Fruit fly (Drosophila melanogaster): ENCODE results near the gene Droj2.

Droj2 gene

DNA sequence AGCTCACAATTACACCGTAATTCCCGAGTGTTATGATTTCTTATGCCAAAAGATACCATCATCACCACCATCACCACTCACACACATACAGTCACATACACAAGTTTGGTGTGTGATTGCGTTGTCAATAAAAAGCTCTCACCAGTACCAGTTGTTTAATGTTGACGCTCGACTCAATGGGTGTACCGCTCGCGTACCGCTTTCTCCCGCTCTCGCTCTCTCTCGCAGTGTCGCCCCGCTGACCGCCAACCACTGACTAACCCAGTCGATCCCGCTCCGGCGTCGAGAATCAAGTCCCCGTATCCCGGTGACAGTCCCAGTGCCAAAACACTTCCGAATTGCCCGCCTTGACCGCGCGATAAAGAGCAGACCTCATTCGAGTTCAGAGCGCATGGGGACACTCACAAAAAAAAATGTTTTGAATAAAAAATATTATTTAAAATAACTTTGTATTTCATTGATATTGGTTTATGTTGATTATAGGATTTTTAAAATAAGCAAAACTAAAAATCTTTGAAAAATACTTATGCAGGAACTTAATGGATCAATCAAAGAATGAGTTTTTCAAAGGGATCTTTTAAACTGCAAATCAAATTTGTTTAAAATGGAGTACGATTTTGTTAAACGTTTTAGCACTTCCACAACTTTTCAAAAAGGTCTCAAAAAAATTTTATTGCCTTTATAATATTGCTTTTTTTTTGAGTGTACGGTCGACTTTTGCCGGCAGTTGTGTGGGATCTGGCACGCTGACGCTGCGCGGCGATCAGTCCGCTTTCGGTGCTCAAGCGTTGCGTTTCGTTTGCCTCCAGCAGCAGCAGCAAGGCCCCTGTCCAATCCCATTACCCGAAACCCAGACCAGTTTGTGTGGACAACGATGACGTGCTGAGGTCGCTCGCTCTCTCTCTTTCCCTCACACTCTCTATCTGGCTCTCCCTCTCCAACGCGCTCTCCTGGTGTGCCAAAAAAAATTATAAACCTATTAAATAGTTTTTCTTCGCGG is 17.4 kb upstream of the Droj2 start, which contains the start of gene Dic1:
Gene Dic1 (plus strand): TSS at position 764 of the 1,000 bp plus-strand sequence.
- TF ChIP-seq rib (GFP tag; IDR thresholded peaks at IDR 0.05) (peak; percentile 79), Hr39 (optimal IDR thresholded peaks at IDR 0.05) (no peak), hkb (optimal IDR thresholded peaks at IDR 0.05) (no peak), hkb (GFP tag; IDR thresholded peaks at IDR 0.05) (peak; percentile 96), Chrac-16 (GFP tag; optimal IDR thresholded peaks at IDR 0.05) (peak; percentile 96), cad (GFP tag; optimal IDR thresholded peaks at IDR 0.05) (no peak), zfh1 (GFP tag; IDR thresholded peaks at IDR 0.05) (peak; percentile 83), fu2 (GFP tag; optimal IDR thresholded peaks at IDR 0.05) (peak; percentile 91), CG3726 (GFP tag; IDR thresholded peaks at IDR 0.05) (peak; percentile 67; the same call in 2 of the 3 replicates), CG7963 (GFP tag; IDR thresholded peaks at IDR 0.05; ENCODE audit: partially characterized antibody) (no peak; the same call in 2 of the 3 replicates), vfl (GFP tag; optimal IDR thresholded peaks at IDR 0.05) (peak; percentile 93), CG9727 (GFP tag; optimal IDR thresholded peaks at IDR 0.05) (peak; percentile 99), so (GFP tag; IDR thresholded peaks at IDR 0.05) (peak; percentile 86), bab2 (GFP tag; optimal IDR thresholded peaks at IDR 0.05) (peak; percentile 90), MESR4 (GFP tag; optimal IDR thresholded peaks at IDR 0.05) (peak; percentile 10), abd-A (tag; optimal IDR thresholded peaks at IDR 0.05) (peak; percentile 64), CG17802 (tag; optimal IDR thresholded peaks at IDR 0.05) (peak; percentile 82), dati (GFP tag; IDR thresholded peaks at IDR 0.05) (peak; percentile 77), Xrp1 (GFP tag; IDR thresholded peaks at IDR 0.05) (peak; percentile 93), CG1603 (tag; optimal IDR thresholded peaks at IDR 0.05) (peak; percentile 67), NfI (GFP tag; optimal IDR thresholded peaks at IDR 0.05) (peak; percentile 97), H2.0 (GFP tag; IDR thresholded peaks at IDR 0.05) (peak; percentile 79), CoRest (tag; optimal IDR thresholded peaks at IDR 0.05) (peak; percentile 99), Rfx (GFP tag; IDR thresholded peaks at IDR 0.05) (peak; percentile 93), gcm2 (GFP tag; optimal IDR thresholded peaks at IDR 0.05) (peak; percentile 88), dmrt11E (tag; optimal IDR thresholded peaks at IDR 0.05) (peak; percentile 90), trh (GFP tag; optimal IDR thresholded peaks at IDR 0.05) (peak; percentile 82), crc (GFP tag; optimal IDR thresholded peaks at IDR 0.05) (peak; percentile 75), ssp (GFP tag; IDR thresholded peaks at IDR 0.05) (peak; percentile 82), CG5953 (GFP tag; IDR thresholded peaks at IDR 0.05) (peak; percentile 74), CG4282 (GFP tag; optimal IDR thresholded peaks at IDR 0.05) (peak; percentile 71), CG10209 (GFP tag; optimal IDR thresholded peaks at IDR 0.05) (peak; percentile 97), HLH4C (GFP tag; IDR thresholded peaks at IDR 0.05; ENCODE audit: partially characterized antibody) (peak; percentile 53; the same call in 1 of the 3 replicates), CG6854 (GFP tag; optimal IDR thresholded peaks at IDR 0.05) (peak; percentile 98), klu (GFP tag; IDR thresholded peaks at IDR 0.05) (peak; percentile 92), CG7839 (tag; optimal IDR thresholded peaks at IDR 0.05) (peak; percentile 98), ato (GFP tag; IDR thresholded peaks at IDR 0.05; ENCODE audit: partially characterized antibody) (peak; percentile 34; the same call in 1 of the 2 replicates), CG8478 (optimal IDR thresholded peaks at IDR 0.05) (no peak), CG10147 (GFP tag; optimal IDR thresholded peaks at IDR 0.05) (peak; percentile 98), CG2889 (GFP tag; IDR thresholded peaks at IDR 0.05) (peak; percentile 79), Pdp1 (GFP tag; optimal IDR thresholded peaks at IDR 0.05) (peak; percentile 83 to 93), dm (GFP tag; optimal IDR thresholded peaks at IDR 0.05) (peak; percentile 84), CG2199 (GFP tag; IDR thresholded peaks at IDR 0.05) (peak; percentile 77; the same call in 1 of the 3 replicates), CG17186 (GFP tag; optimal IDR thresholded peaks at IDR 0.05) (peak; percentile 80), vnd (GFP tag; IDR thresholded peaks at IDR 0.05; ENCODE audit: partially characterized antibody) (0 out of 3 replicates have a peak, but pooled peaks have one; percentile 7), CG11723 (GFP tag; optimal IDR thresholded peaks at IDR 0.05) (peak; percentile 97), Fer1 (GFP tag; optimal IDR thresholded peaks at IDR 0.05) (peak; percentile 98), CG6813 (GFP tag; optimal IDR thresholded peaks at IDR 0.05) (peak; percentile 93), CG6689 (GFP tag; IDR thresholded peaks at IDR 0.05) (peak; percentile 92)
